Fruit fly (Drosophila melanogaster) whole organism, embryonic: ENCODE measurements around the gene jdp.

Experiments used
- C15 ChIP-seq: fragments of 200-800 bp; sonication (Bioruptor generic); IDR thresholded peaks from 3 replicates; pipeline ENCODE4 v1.3.6; 2022; ENCODE audit warnings: missing biosample characterization, missing genetic modification characterization
- CG10267 ChIP-seq: fragments of 200-800 bp; sonication (Bioruptor generic); optimal IDR thresholded peaks from 2 replicates; lab custom pipeline; 2018; ENCODE audit warnings: missing biosample characterization, mild to moderate bottlenecking, missing genetic modification characterization, moderate library complexity
- CG10543 ChIP-seq: fragments of 200-800 bp; sonication (Bioruptor generic); optimal IDR thresholded peaks from 3 replicates; lab custom pipeline; 2017; ENCODE audit warnings: missing biosample characterization, mild to moderate bottlenecking, missing genetic modification characterization, moderate library complexity
- CG11456 ChIP-seq: fragments of 200-800 bp; sonication (Bioruptor generic); IDR thresholded peaks from 3 replicates; pipeline ENCODE4 v1.3.6; 2022; ENCODE audit warnings: missing biosample characterization, missing genetic modification characterization
- CG14050 ChIP-seq: fragments of 200-800 bp; sonication (Bioruptor generic); IDR thresholded peaks from 3 replicates; pipeline ENCODE4 v1.3.6; 2022; ENCODE audit warnings: missing biosample characterization, missing genetic modification characterization
- CG1529 ChIP-seq: fragments of 200-800 bp; sonication (Bioruptor generic); optimal IDR thresholded peaks from 3 replicates; lab custom pipeline; 2018; ENCODE audit warnings: missing biosample characterization, missing genetic modification characterization
- CG15696 ChIP-seq: fragments of 200-800 bp; sonication (Bioruptor generic); optimal IDR thresholded peaks from 2 replicates; lab custom pipeline; 2019; ENCODE audit warnings: missing biosample characterization, mild to moderate bottlenecking, missing genetic modification characterization, moderate library complexity
- CG1647 ChIP-seq: fragments of 200-800 bp; sonication (Bioruptor generic); optimal IDR thresholded peaks from 3 replicates; lab custom pipeline; 2016; ENCODE audit warnings: missing biosample characterization, missing genetic modification characterization
- CG2116 ChIP-seq: fragments of 200-800 bp; sonication (Bioruptor generic); optimal IDR thresholded peaks from 3 replicates; lab custom pipeline; 2018; ENCODE audit warnings: missing biosample characterization, mild to moderate bottlenecking, missing genetic modification characterization
- CG30431 ChIP-seq: fragments of 200-800 bp; sonication (Bioruptor generic); optimal IDR thresholded peaks from 2 replicates; lab custom pipeline; 2017; ENCODE audit warnings: missing biosample characterization, missing genetic modification characterization
- CG3726 ChIP-seq: fragments of 200-800 bp; sonication (Bioruptor generic); IDR thresholded peaks from 3 replicates; pipeline ENCODE4, ENCODE4 v1.3.6; 2022; ENCODE audit warnings: missing biosample characterization, missing genetic modification characterization
- CG42726 ChIP-seq: fragments of 200-800 bp; sonication (Bioruptor generic); IDR thresholded peaks from 2 replicates; pipeline ENCODE4 v1.3.6; 2022; ENCODE audit warnings: missing biosample characterization, missing genetic modification characterization; ENCODE audit not compliant: partially characterized antibody
- CG6654 ChIP-seq: fragments of 200-800 bp; sonication (Bioruptor generic); optimal IDR thresholded peaks from 2 replicates; lab custom pipeline; 2017; ENCODE audit warnings: missing biosample characterization, mild to moderate bottlenecking, missing genetic modification characterization
- CG7372 ChIP-seq: fragments of 200-800 bp; sonication (Bioruptor generic); IDR thresholded peaks from 2 replicates; pipeline ENCODE4 v1.3.6; 2022; ENCODE audit warnings: missing biosample characterization, missing genetic modification characterization
- CG7987 ChIP-seq: fragments of 200-800 bp; sonication (Bioruptor generic); optimal IDR thresholded peaks from 2 replicates; lab custom pipeline; 2018; ENCODE audit warnings: missing biosample characterization, mild to moderate bottlenecking, missing genetic modification characterization, moderate library complexity
- CG8359 ChIP-seq: fragments of 200-800 bp; sonication (Bioruptor generic); optimal IDR thresholded peaks from 2 replicates; lab custom pipeline; 2017; ENCODE audit warnings: missing biosample characterization, mild to moderate bottlenecking, missing genetic modification characterization, borderline replicate concordance
- CG8924 ChIP-seq: fragments of 200-800 bp; optimal IDR thresholded peaks from 3 replicates; lab custom pipeline; 2019; ENCODE audit warnings: missing biosample characterization, mild to moderate bottlenecking, missing genetic modification characterization, moderate library complexity
- CG9215 ChIP-seq: fragments of 200-800 bp; sonication (Bioruptor generic); IDR thresholded peaks from 2 replicates; pipeline ENCODE4 v1.3.6; 2022; ENCODE audit warnings: missing biosample characterization, missing genetic modification characterization
- CG9437 ChIP-seq: fragments of 200-800 bp; sonication (Bioruptor generic); optimal IDR thresholded peaks from 2 replicates; lab custom pipeline; 2018; ENCODE audit warnings: missing biosample characterization, mild to moderate bottlenecking, missing genetic modification characterization
- CkIIα-i1 ChIP-seq: fragments of 200-800 bp; sonication (Bioruptor generic); IDR thresholded peaks from 2 replicates; pipeline ENCODE4 v1.3.6; 2022; ENCODE audit warnings: missing biosample characterization, missing genetic modification characterization
- Dip2 ChIP-seq: fragments of 200-800 bp; sonication (Bioruptor generic); IDR thresholded peaks from 2 replicates; pipeline ENCODE4 v1.3.6; 2022; ENCODE audit warnings: missing biosample characterization, missing genetic modification characterization
- ERR ChIP-seq: fragments of 200-800 bp; sonication (Bioruptor generic); optimal IDR thresholded peaks from 2 replicates; lab custom pipeline; 2016; ENCODE audit warnings: missing biosample characterization, missing genetic modification characterization
- GATAe ChIP-seq: fragments of 200-800 bp; sonication (Bioruptor generic); conservative IDR thresholded peaks from 2 replicates; pipeline ENCODE4 v1.3.6; 2022; ENCODE audit warnings: missing biosample characterization, missing genetic modification characterization
- HHEX ChIP-seq: fragments of 200-800 bp; sonication (Bioruptor generic); optimal IDR thresholded peaks from 3 replicates; lab custom pipeline; 2017; ENCODE audit warnings: missing biosample characterization, mild to moderate bottlenecking, missing genetic modification characterization, missing genetic modification reagents
- Hmr ChIP-seq: fragments of 200-800 bp; sonication (Bioruptor generic); optimal IDR thresholded peaks from 3 replicates; lab custom pipeline; 2017; ENCODE audit warnings: mild to moderate bottlenecking, missing biosample characterization, missing genetic modification reagents, missing genetic modification characterization
- Hmx ChIP-seq: fragments of 200-800 bp; sonication (Bioruptor generic); optimal IDR thresholded peaks from 2 replicates; lab custom pipeline; 2016; ENCODE audit warnings: missing biosample characterization, missing genetic modification characterization
- MESR4 ChIP-seq: fragments of 200-800 bp; sonication (Bioruptor generic); optimal IDR thresholded peaks from 2 replicates; lab custom pipeline; 2018; ENCODE audit warnings: missing biosample characterization, mild to moderate bottlenecking, missing genetic modification characterization, moderate library complexity
- Max ChIP-seq: fragments of 200-800 bp; sonication (Bioruptor generic); optimal IDR thresholded peaks from 2 replicates; lab custom pipeline; 2016; ENCODE audit warnings: missing biosample characterization, mild to moderate bottlenecking, missing genetic modification characterization
- Opbp ChIP-seq: fragments of 200-800 bp; sonication (Bioruptor generic); IDR thresholded peaks from 3 replicates; pipeline ENCODE4 v1.3.6; 2022; ENCODE audit warnings: missing biosample characterization, missing genetic modification characterization; ENCODE audit not compliant: partially characterized antibody
- Rx ChIP-seq: fragments of 200-800 bp; sonication (Bioruptor generic); IDR thresholded peaks from 2 replicates; pipeline ENCODE4 v1.3.6; 2022; ENCODE audit warnings: missing biosample characterization, missing genetic modification characterization
- Six4 ChIP-seq: fragments of 200-800 bp; sonication (Bioruptor generic); optimal IDR thresholded peaks from 2 replicates; lab custom pipeline; 2016; ENCODE audit warnings: missing biosample characterization, missing genetic modification characterization
- ash1 ChIP-seq: fragments of 200-800 bp; sonication (Bioruptor generic); optimal IDR thresholded peaks from 2 replicates; lab custom pipeline; 2018; ENCODE audit warnings: missing biosample characterization, mild to moderate bottlenecking, missing genetic modification characterization
- chm ChIP-seq: fragments of 200-800 bp; sonication (Bioruptor generic); IDR thresholded peaks from 2 replicates; pipeline ENCODE4 v1.3.6; 2022; ENCODE audit warnings: missing biosample characterization, missing genetic modification characterization
- chn ChIP-seq: fragments of 200-800 bp; sonication (Bioruptor generic); optimal IDR thresholded peaks from 2 replicates; lab custom pipeline; 2016; ENCODE audit warnings: missing biosample characterization, missing genetic modification characterization
- croc ChIP-seq: fragments of 200-800 bp; sonication (Bioruptor generic); conservative IDR thresholded peaks from 3 replicates; pipeline ENCODE4 v1.3.6; 2022; ENCODE audit warnings: missing biosample characterization, missing genetic modification characterization
- dmrt99B ChIP-seq: fragments of 200-800 bp; sonication (Bioruptor generic); optimal IDR thresholded peaks from 2 replicates; lab custom pipeline; 2018; ENCODE audit warnings: missing biosample characterization, mild to moderate bottlenecking, missing genetic modification characterization, moderate library complexity
- emc ChIP-seq: fragments of 200-800 bp; sonication (Bioruptor generic); optimal IDR thresholded peaks from 2 replicates; lab custom pipeline; 2016; ENCODE audit warnings: missing biosample characterization, missing genetic modification characterization
- ems ChIP-seq: fragments of 200-800 bp; sonication (Bioruptor generic); optimal IDR thresholded peaks from 3 replicates; lab custom pipeline; 2016; ENCODE audit warnings: missing biosample characterization, missing genetic modification characterization
- fd102C ChIP-seq: fragments of 200-800 bp; sonication (Bioruptor generic); optimal IDR thresholded peaks from 2 replicates; lab custom pipeline; 2018; ENCODE audit warnings: missing biosample characterization, mild to moderate bottlenecking, missing genetic modification characterization, moderate library complexity
- fd64A ChIP-seq: fragments of 200-800 bp; sonication (Bioruptor generic); optimal IDR thresholded peaks from 3 replicates; lab custom pipeline; 2018; ENCODE audit warnings: missing biosample characterization, mild to moderate bottlenecking, missing genetic modification characterization
- fd96Cb ChIP-seq: fragments of 200-800 bp; sonication (Bioruptor generic); optimal IDR thresholded peaks from 2 replicates; lab custom pipeline; 2018; ENCODE audit warnings: missing biosample characterization, mild to moderate bottlenecking, missing genetic modification characterization, moderate library complexity
- grn ChIP-seq: fragments of 200-800 bp; sonication (Bioruptor generic); optimal IDR thresholded peaks from 3 replicates; lab custom pipeline; 2017; ENCODE audit warnings: missing biosample characterization, missing genetic modification characterization
- ham ChIP-seq: fragments of 200-800 bp; sonication (Bioruptor generic); IDR thresholded peaks from 2 replicates; pipeline ENCODE4 v1.3.6; 2022; ENCODE audit warnings: missing biosample characterization, missing genetic modification characterization
- mam ChIP-seq: fragments of 200-800 bp; sonication (Bioruptor generic); optimal IDR thresholded peaks from 3 replicates; lab custom pipeline; 2016; ENCODE audit warnings: missing biosample characterization, missing genetic modification characterization
- pho ChIP-seq: fragments of 200-800 bp; sonication (Bioruptor generic); optimal IDR thresholded peaks from 2 replicates; lab custom pipeline; 2016; ENCODE audit warnings: missing biosample characterization, missing genetic modification characterization
- pnt ChIP-seq: fragments of 200-800 bp; sonication (Bioruptor generic); optimal IDR thresholded peaks from 3 replicates; lab custom pipeline; 2016; ENCODE audit warnings: missing biosample characterization, missing genetic modification characterization
- salm ChIP-seq: fragments of 200-800 bp; sonication (Bioruptor generic); optimal IDR thresholded peaks from 2 replicates; lab custom pipeline; 2018; ENCODE audit warnings: missing biosample characterization, mild to moderate bottlenecking, missing genetic modification characterization
- sc ChIP-seq, 3 experiments: fragments of >200 bp in 2 of 3; fragments of 200-800 bp in 1 of 3; sonication (Bioruptor generic) in 1 of 3; optimal IDR thresholded peaks; 2 replicates in 2 of 3; 3 replicates in 1 of 3; lab custom pipeline; 2017; ENCODE audit warnings: mild to moderate bottlenecking in 1 of 3, missing biosample characterization in 1 of 3, missing genetic modification characterization in 1 of 3, missing genetic modification reagents in 1 of 3
- trem ChIP-seq: fragments of 200-800 bp; optimal IDR thresholded peaks from 3 replicates; lab custom pipeline; 2019; ENCODE audit warnings: missing biosample characterization, mild to moderate bottlenecking, missing genetic modification characterization, moderate library complexity
- usp ChIP-seq: fragments of >200 bp; optimal IDR thresholded peaks from 2 replicates; lab custom pipeline; 2017; ENCODE audit warnings: missing biosample characterization, missing genetic modification characterization
- vnd ChIP-seq: fragments of 200-800 bp; sonication (Bioruptor generic); IDR thresholded peaks from 3 replicates; pipeline ENCODE4 v1.3.6; 2022; ENCODE audit warnings: missing biosample characterization, missing genetic modification characterization; ENCODE audit not compliant: partially characterized antibody

jdp gene

dm6 chr3R:30562733-30563259, 36.0 kb upstream of the jdp start (continued):
- TF ChIP-seq HHEX (GFP tag; lab: Kevin White, UChicago) (no peak), CG11456 (GFP tag; lab: Robert Waterston, UW) (no peak), Max (GFP tag; lab: Kevin White, UChicago) (no peak), ham (GFP tag; lab: Robert Waterston, UW) (no peak), CG10267 (tag; lab: Kevin White, UChicago) (peak; percentile 25), CG7372 (GFP tag; lab: Robert Waterston, UW) (no peak), CG2116 (GFP tag; lab: Kevin White, UChicago) (peak; percentile 16), emc (GFP tag; lab: Kevin White, UChicago) (no peak), Dip2 (GFP tag; lab: Robert Waterston, UW) (no peak), salm (tag; lab: Kevin White, UChicago) (no peak), CG42726 (GFP tag; lab: Robert Waterston, UW) (peak; percentile 50; the same call in 1 of the 2 replicates), ash1 (GFP tag; lab: Kevin White, UChicago) (no peak), usp (GFP tag; lab: Kevin White, UChicago) (no peak), CG9437 (no peak), CG8924 (tag; lab: Kevin White, UChicago) (no peak), CG30431 (GFP tag; lab: Kevin White, UChicago) (no peak), ERR (GFP tag; lab: Kevin White, UChicago) (no peak), CG9215 (GFP tag; lab: Robert Waterston, UW) (no peak), Hmx (GFP tag; lab: Kevin White, UChicago) (no peak), MESR4 (no peak), CG1647 (GFP tag; lab: Kevin White, UChicago) (no peak), chm (no peak), C15 (GFP tag; lab: Robert Waterston, UW) (no peak), fd102C (no peak), CG14050 (GFP tag; lab: Robert Waterston, UW) (no peak), pho (GFP tag; lab: Kevin White, UChicago) (no peak), CG3726 (GFP tag; lab: Robert Waterston, UW) (no peak), sc (optimal IDR thresholded peaks at IDR 0.05; lab: Kevin White, UChicago) (no peak), sc (GFP tag; optimal IDR thresholded peaks at IDR 0.05; lab: Kevin White, UChicago) (no peak), ems (GFP tag; lab: Kevin White, UChicago) (no peak), CG7987 (GFP tag; lab: Kevin White, UChicago) (peak; percentile 35), Rx (GFP tag; lab: Robert Waterston, UW) (no peak), Hmr (peak; percentile 46), mam (GFP tag; lab: Kevin White, UChicago) (no peak), chn (no peak), dmrt99B (no peak), Six4 (GFP tag; lab: Kevin White, UChicago) (no peak), CG6654 (GFP tag; lab: Kevin White, UChicago) (peak; percentile 97), grn (GFP tag; lab: Kevin White, UChicago) (no peak), pnt (GFP tag; lab: Kevin White, UChicago) (no peak), CG8359 (GFP tag; lab: Kevin White, UChicago) (no peak), croc (GFP tag; lab: Robert Waterston, UW) (no peak), GATAe (no peak), CG10543 (no peak), trem (tag; lab: Kevin White, UChicago) (peak; percentile 40), fd96Cb (tag; lab: Kevin White, UChicago) (no peak), fd64A (GFP tag; lab: Kevin White, UChicago) (no peak), CG15696 (tag; lab: Kevin White, UChicago) (no peak), vnd (GFP tag; lab: Robert Waterston, UW) (no peak), Opbp (GFP tag; lab: Robert Waterston, UW) (no peak), CG1529 (GFP tag; lab: Kevin White, UChicago) (no peak), CkIIα-i1 (GFP tag; lab: Robert Waterston, UW) (no peak)
